Fruit fly (Drosophila melanogaster): Measurements from ENCODE around the gene CG18213.

CG18213 gene

dm6 chr3R:16987220-16987923, 52.6 kb downstream of the CG18213 start, which contains the start of gene CG18622:
TSS of gene CG18622 (minus strand) at chr3R:16987732.
- TF ChIP-seq Hr83 (GFP tag; optimal IDR thresholded peaks at IDR 0.05; ENCODE audit: poor library complexity, severe bottlenecking) (peak; percentile 20), Rel (GFP tag; optimal IDR thresholded peaks at IDR 0.05) (no peak), Rel (tag; optimal IDR thresholded peaks at IDR 0.05) (peak; percentile 33), dmrt93B (GFP tag; optimal IDR thresholded peaks at IDR 0.05) (no peak), h (GFP tag; optimal IDR thresholded peaks at IDR 0.05) (peak; percentile 16), Dif (GFP tag; optimal IDR thresholded peaks at IDR 0.05; ENCODE audit: partially characterized antibody) (peak; percentile 44), dl (GFP tag; optimal IDR thresholded peaks at IDR 0.05; ENCODE audit: insufficient read depth in 1 of 2, partially characterized antibody in 2 of 2) (peak in 1 of 2 experiments; percentile 23)

Data from whole organism, wandering third instar larva.